Fruit fly (Drosophila melanogaster) whole organism, embryonic: ENCODE data around the gene WASp.

ENCODE experiments used
- Awh ChIP-seq: fragments of 200-800 bp; sonication (Bioruptor generic); IDR thresholded peaks from 2 replicates; pipeline ENCODE4, ENCODE4 v1.3.6; 2022; ENCODE audit warnings: missing biosample characterization, missing genetic modification characterization
- BEAF-32 ChIP-seq: fragments of 200-800 bp; sonication (Bioruptor generic); optimal IDR thresholded peaks from 3 replicates; lab custom pipeline; 2017; ENCODE audit warnings: missing biosample characterization, missing genetic modification characterization, mild to moderate bottlenecking, moderate library complexity, missing genetic modification reagents
- Bdp1 ChIP-seq: fragments of 200-800 bp; sonication (Bioruptor generic); optimal IDR thresholded peaks from 3 replicates; lab custom pipeline; 2016; ENCODE audit warnings: missing biosample characterization, missing genetic modification characterization
- CG10267 ChIP-seq: fragments of 200-800 bp; sonication (Bioruptor generic); optimal IDR thresholded peaks from 2 replicates; lab custom pipeline; 2018; ENCODE audit warnings: missing biosample characterization, mild to moderate bottlenecking, missing genetic modification characterization, moderate library complexity
- CG10462 ChIP-seq: fragments of 200-800 bp; sonication (Bioruptor generic); optimal IDR thresholded peaks from 2 replicates; lab custom pipeline; 2016; ENCODE audit warnings: missing biosample characterization, missing genetic modification characterization
- CG11456 ChIP-seq: fragments of 200-800 bp; sonication (Bioruptor generic); IDR thresholded peaks from 3 replicates; pipeline ENCODE4 v1.3.6; 2022; ENCODE audit warnings: missing biosample characterization, missing genetic modification characterization
- CG12155 ChIP-seq: fragments of 200-800 bp; sonication (Bioruptor generic); optimal IDR thresholded peaks from 3 replicates; lab custom pipeline; 2016; ENCODE audit warnings: missing biosample characterization, missing genetic modification characterization
- CG12219 ChIP-seq: fragments of 200-800 bp; sonication (Bioruptor generic); optimal IDR thresholded peaks from 3 replicates; lab custom pipeline; 2018; ENCODE audit warnings: missing biosample characterization, mild to moderate bottlenecking, missing genetic modification characterization
- CG14710 ChIP-seq: fragments of 200-800 bp; sonication (Bioruptor generic); optimal IDR thresholded peaks from 3 replicates; lab custom pipeline; 2019; ENCODE audit warnings: missing biosample characterization, mild to moderate bottlenecking, missing genetic modification characterization, moderate library complexity
- CG1602 ChIP-seq: fragments of 200-800 bp; sonication (Bioruptor generic); optimal IDR thresholded peaks from 3 replicates; lab custom pipeline; 2016; ENCODE audit warnings: missing biosample characterization, missing genetic modification characterization
- CG16863 ChIP-seq: fragments of 200-800 bp; sonication (Bioruptor generic); optimal IDR thresholded peaks from 3 replicates; lab custom pipeline; 2016; ENCODE audit warnings: missing biosample characterization, missing genetic modification characterization
- CG18619 ChIP-seq: fragments of 200-800 bp; sonication (Bioruptor generic); optimal IDR thresholded peaks from 3 replicates; lab custom pipeline; 2017; ENCODE audit warnings: missing biosample characterization, mild to moderate bottlenecking, missing genetic modification characterization
- CG2129 ChIP-seq: fragments of 200-800 bp; sonication (Bioruptor generic); IDR thresholded peaks from 2 replicates; pipeline ENCODE4 v1.3.6; 2022; ENCODE audit warnings: missing biosample characterization, missing genetic modification characterization; ENCODE audit not compliant: partially characterized antibody
- CG2889 ChIP-seq: fragments of 200-800 bp; sonication (Bioruptor generic); IDR thresholded peaks from 3 replicates; pipeline ENCODE4 v1.3.6; 2022; ENCODE audit warnings: missing biosample characterization, missing genetic modification characterization
- CG30403 ChIP-seq: fragments of 200-800 bp; sonication (Bioruptor generic); optimal IDR thresholded peaks from 3 replicates; lab custom pipeline; 2016; ENCODE audit warnings: missing biosample characterization, missing genetic modification characterization
- CG34376 ChIP-seq: fragments of 200-800 bp; sonication (Bioruptor generic); optimal IDR thresholded peaks from 2 replicates; lab custom pipeline; 2018; ENCODE audit warnings: missing biosample characterization, mild to moderate bottlenecking, missing genetic modification characterization
- CG5953 ChIP-seq: fragments of 200-800 bp; sonication (Bioruptor generic); IDR thresholded peaks from 2 replicates; pipeline ENCODE4 v1.3.6; 2022; ENCODE audit warnings: missing biosample characterization, missing genetic modification characterization
- CG9609 ChIP-seq: fragments of 200-800 bp; sonication (Bioruptor generic); optimal IDR thresholded peaks from 3 replicates; lab custom pipeline; 2016; ENCODE audit warnings: missing biosample characterization, missing genetic modification characterization
- CG9932 ChIP-seq: fragments of 200-800 bp; sonication (Bioruptor generic); IDR thresholded peaks from 2 replicates; pipeline ENCODE4 v1.3.6; 2022; ENCODE audit warnings: missing biosample characterization, missing genetic modification characterization
- Camta ChIP-seq: fragments of 200-800 bp; sonication (Bioruptor generic); optimal IDR thresholded peaks from 2 replicates; lab custom pipeline; 2016; ENCODE audit warnings: missing biosample characterization, missing genetic modification characterization
- CoRest ChIP-seq: fragments of 200-800 bp; sonication (Bioruptor generic); optimal IDR thresholded peaks from 3 replicates; lab custom pipeline; 2018; ENCODE audit warnings: missing biosample characterization, mild to moderate bottlenecking, missing genetic modification characterization, moderate library complexity
- Dll ChIP-seq: fragments of 200-800 bp; sonication (Bioruptor generic); IDR thresholded peaks from 4 replicates; pipeline ENCODE4 v1.3.6; 2022; ENCODE audit warnings: missing biosample characterization, missing genetic modification characterization; ENCODE audit not compliant: partially characterized antibody
- Hand ChIP-seq: fragments of 200-800 bp; sonication (Bioruptor generic); optimal IDR thresholded peaks from 2 replicates; lab custom pipeline; 2017; ENCODE audit warnings: mild to moderate bottlenecking, missing biosample characterization, missing genetic modification reagents, missing genetic modification characterization
- HmgD ChIP-seq: fragments of 200-800 bp; sonication (Bioruptor generic); optimal IDR thresholded peaks from 3 replicates; lab custom pipeline; 2016; ENCODE audit warnings: missing biosample characterization, missing genetic modification characterization
- Nf-YB ChIP-seq: fragments of 200-800 bp; sonication (Bioruptor generic); optimal IDR thresholded peaks from 3 replicates; lab custom pipeline; 2019; ENCODE audit warnings: missing biosample characterization, mild to moderate bottlenecking, missing genetic modification characterization, moderate library complexity
- Ravus ChIP-seq: fragments of 200-800 bp; sonication (Bioruptor generic); IDR thresholded peaks from 2 replicates; pipeline ENCODE4 v1.3.6; 2022; ENCODE audit warnings: missing biosample characterization, missing genetic modification characterization
- amos ChIP-seq: fragments of 200-800 bp; sonication (Bioruptor generic); IDR thresholded peaks from 2 replicates; pipeline ENCODE4 v1.3.6; 2022; ENCODE audit warnings: missing biosample characterization, missing genetic modification characterization; ENCODE audit not compliant: partially characterized antibody
- cas ChIP-seq: fragments of 200-800 bp; sonication (Bioruptor generic); IDR thresholded peaks from 2 replicates; pipeline ENCODE4 v1.3.6; 2022; ENCODE audit warnings: missing biosample characterization, missing genetic modification characterization
- chif ChIP-seq, 2 experiments: fragments of 200-800 bp; sonication (Bioruptor generic); optimal IDR thresholded peaks; 3 replicates each; lab custom pipeline; 2016; ENCODE audit warnings: missing biosample characterization in 2 of 2, missing genetic modification characterization in 2 of 2
- chinmo ChIP-seq: fragments of 200-800 bp; sonication (Bioruptor generic); IDR thresholded peaks from 4 replicates; pipeline ENCODE4 v1.3.6; 2022; ENCODE audit warnings: missing biosample characterization, missing genetic modification characterization; ENCODE audit not compliant: partially characterized antibody
- chn ChIP-seq: fragments of 200-800 bp; sonication (Bioruptor generic); optimal IDR thresholded peaks from 2 replicates; lab custom pipeline; 2016; ENCODE audit warnings: missing biosample characterization, missing genetic modification characterization
- crc ChIP-seq: fragments of 200-800 bp; sonication (Bioruptor generic); optimal IDR thresholded peaks from 2 replicates; lab custom pipeline; 2016; ENCODE audit warnings: missing biosample characterization, missing genetic modification characterization
- croc ChIP-seq: fragments of 200-800 bp; sonication (Bioruptor generic); conservative IDR thresholded peaks from 3 replicates; pipeline ENCODE4 v1.3.6; 2022; ENCODE audit warnings: missing biosample characterization, missing genetic modification characterization
- crp ChIP-seq, 2 experiments: fragments of 200-800 bp; sonication (Bioruptor generic); optimal IDR thresholded peaks; 2 replicates in 1 of 2; 3 replicates in 1 of 2; lab custom pipeline; 2017; ENCODE audit warnings: missing biosample characterization in 2 of 2, missing genetic modification characterization in 2 of 2, mild to moderate bottlenecking in 1 of 2, moderate library complexity in 1 of 2
- cwo ChIP-seq: fragments of 200-800 bp; sonication (Bioruptor generic); optimal IDR thresholded peaks from 3 replicates; lab custom pipeline; 2017; ENCODE audit warnings: missing biosample characterization, missing genetic modification characterization, mild to moderate bottlenecking, moderate library complexity, missing genetic modification reagents
- da ChIP-seq: fragments of 200-800 bp; sonication (Bioruptor generic); optimal IDR thresholded peaks from 2 replicates; lab custom pipeline; 2016; ENCODE audit warnings: missing biosample characterization, missing genetic modification characterization
- disco-r ChIP-seq: fragments of 200-800 bp; sonication (Bioruptor generic); optimal IDR thresholded peaks from 2 replicates; lab custom pipeline; 2016; ENCODE audit warnings: missing biosample characterization, missing genetic modification characterization
- dpn ChIP-seq, 2 experiments: fragments of 200-800 bp; sonication (Bioruptor generic); optimal IDR thresholded peaks; 3 replicates each; lab custom pipeline; 2016; ENCODE audit warnings: missing biosample characterization in 2 of 2, missing genetic modification characterization in 2 of 2
- ftz-f1 ChIP-seq: fragments of 200-800 bp; sonication (Bioruptor generic); optimal IDR thresholded peaks from 2 replicates; lab custom pipeline; 2016; ENCODE audit warnings: missing biosample characterization, missing genetic modification characterization
- gt ChIP-seq: fragments of 200-800 bp; sonication (Bioruptor generic); IDR thresholded peaks from 2 replicates; pipeline ENCODE4 v1.3.6; 2022; ENCODE audit warnings: missing biosample characterization, missing genetic modification characterization
- inv ChIP-seq: fragments of 200-800 bp; sonication (Bioruptor generic); IDR thresholded peaks from 2 replicates; pipeline ENCODE4 v1.3.6; 2022; ENCODE audit warnings: missing biosample characterization, missing genetic modification characterization; ENCODE audit not compliant: partially characterized antibody
- klu ChIP-seq: fragments of 200-800 bp; sonication (Bioruptor generic); IDR thresholded peaks from 2 replicates; pipeline ENCODE4 v1.3.6; 2022; ENCODE audit warnings: missing biosample characterization, missing genetic modification characterization
- oc ChIP-seq: fragments of 200-800 bp; sonication (Bioruptor generic); optimal IDR thresholded peaks from 2 replicates; lab custom pipeline; 2018; ENCODE audit warnings: missing biosample characterization, mild to moderate bottlenecking, missing genetic modification characterization, moderate library complexity
- pho ChIP-seq: fragments of 200-800 bp; sonication (Bioruptor generic); optimal IDR thresholded peaks from 2 replicates; lab custom pipeline; 2016; ENCODE audit warnings: missing biosample characterization, missing genetic modification characterization
- pum ChIP-seq: fragments of 200-800 bp; sonication (Bioruptor generic); optimal IDR thresholded peaks from 2 replicates; lab custom pipeline; 2016; ENCODE audit warnings: missing biosample characterization, missing genetic modification characterization
- sima ChIP-seq: fragments of 200-800 bp; sonication (Bioruptor generic); optimal IDR thresholded peaks from 2 replicates; lab custom pipeline; 2016; ENCODE audit warnings: missing biosample characterization, missing genetic modification characterization
- sr ChIP-seq: fragments of 200-800 bp; sonication (Bioruptor generic); IDR thresholded peaks from 3 replicates; pipeline ENCODE4 v1.3.6; 2022; ENCODE audit warnings: missing biosample characterization, missing genetic modification characterization
- tna ChIP-seq: fragments of 200-800 bp; sonication (Bioruptor generic); IDR thresholded peaks from 2 replicates; pipeline ENCODE4 v1.3.6; 2022; ENCODE audit warnings: missing biosample characterization, missing genetic modification characterization; ENCODE audit not compliant: partially characterized antibody
- trem ChIP-seq: fragments of 200-800 bp; optimal IDR thresholded peaks from 3 replicates; lab custom pipeline; 2019; ENCODE audit warnings: missing biosample characterization, mild to moderate bottlenecking, missing genetic modification characterization, moderate library complexity

Gene WASp

dm6 chr3R:28819555-28820305 lies 12.1 kb downstream of the WASp start, which contains the start of the genes CG1523 and CG1647 (continued):
- TF ChIP-seq CG11456 (GFP tag; lab: Robert Waterston, UW) (0 out of 3 replicates have a peak, but pooled peaks have one; percentile 29), Hand (no peak), Camta (GFP tag; lab: Kevin White, UChicago) (peak; percentile 12), Bdp1 (GFP tag; lab: Kevin White, UChicago) (peak; percentile 26), Awh (GFP tag; lab: Robert Waterston, UW) (no peak), Ravus (GFP tag; lab: Robert Waterston, UW) (no peak), CoRest (tag; lab: Kevin White, UChicago) (peak; percentile 86), CG12219 (no peak), amos (GFP tag; lab: Robert Waterston, UW) (peak; percentile 55), CG34376 (peak; percentile 10), cas (GFP tag; lab: Robert Waterston, UW) (no peak; the same call in 1 of the 2 replicates), tna (GFP tag; lab: Robert Waterston, UW) (no peak), BEAF-32 (peak; percentile 68), inv (GFP tag; lab: Robert Waterston, UW) (peak; percentile 46; the same call in 1 of the 2 replicates), oc (tag; lab: Kevin White, UChicago) (no peak), CG30403 (GFP tag; lab: Kevin White, UChicago) (peak; percentile 74), CG18619 (GFP tag; lab: Kevin White, UChicago) (no peak), sima (no peak), cwo (GFP tag; lab: Kevin White, UChicago) (no peak), da (no peak), CG14710 (tag; lab: Kevin White, UChicago) (peak; percentile 82), sr (no peak), dpn (GFP tag; optimal IDR thresholded peaks at IDR 0.05; lab: Kevin White, UChicago) (peak; percentile 45 to 58), CG1602 (GFP tag; lab: Kevin White, UChicago) (peak; percentile 43), crp (GFP tag; optimal IDR thresholded peaks at IDR 0.05; lab: Kevin White, UChicago) (no peak), gt (peak; percentile 46; the same call in 1 of the 2 replicates), CG5953 (GFP tag; lab: Robert Waterston, UW) (no peak), CG9932 (GFP tag; lab: Robert Waterston, UW) (peak; percentile 57), CG12155 (peak; percentile 60), CG10267 (tag; lab: Kevin White, UChicago) (peak; percentile 88), HmgD (GFP tag; lab: Kevin White, UChicago) (peak; percentile 14), disco-r (GFP tag; lab: Kevin White, UChicago) (peak; percentile 38), CG9609 (GFP tag; lab: Kevin White, UChicago) (peak; percentile 62), chinmo (no peak), CG2889 (peak; percentile 49; the same call in 1 of the 3 replicates), chif (GFP tag; optimal IDR thresholded peaks at IDR 0.05; lab: Kevin White, UChicago) (peak; percentile 10 to 61), chn (peak; percentile 42), pho (GFP tag; lab: Kevin White, UChicago) (peak; percentile 38), CG2129 (GFP tag; lab: Robert Waterston, UW) (peak; percentile 37), pum (peak; percentile 57), crc (GFP tag; lab: Kevin White, UChicago) (peak; percentile 44), CG10462 (GFP tag; lab: Kevin White, UChicago) (peak; percentile 19), Nf-YB (GFP tag; lab: Kevin White, UChicago) (peak; percentile 41), CG16863 (GFP tag; lab: Kevin White, UChicago) (peak; percentile 57), trem (peak; percentile 11), Dll (GFP tag; lab: Robert Waterston, UW) (peak; percentile 72), klu (GFP tag; lab: Robert Waterston, UW) (peak; percentile 52), ftz-f1 (no peak), croc (peak; percentile 45; the same call in 2 of the 3 replicates)
